Fruit fly (Drosophila melanogaster) whole organism, prepupa: ENCODE measurements around the gene Ser12.

Experiments
- CG11762 ChIP-seq: fragments of 200-800 bp; sonication (Bioruptor generic); optimal IDR thresholded peaks from 3 replicates; lab custom pipeline; 2016; ENCODE audit warnings: missing biosample characterization, missing genetic modification characterization; ENCODE audit not compliant: insufficient read depth
- CG11902 ChIP-seq: fragments of 200-800 bp; sonication (Bioruptor generic); optimal IDR thresholded peaks from 3 replicates; lab custom pipeline; 2016; ENCODE audit warnings: missing biosample characterization, missing genetic modification characterization
- CG15336 ChIP-seq: fragments of 200-800 bp; sonication (Bioruptor generic); IDR thresholded peaks from 2 replicates; pipeline ENCODE4 v1.3.6; 2022; ENCODE audit warnings: missing biosample characterization, missing genetic modification characterization
- CG16779 ChIP-seq: fragments of 200-800 bp; sonication (Bioruptor generic); optimal IDR thresholded peaks from 3 replicates; lab custom pipeline; 2017; ENCODE audit warnings: missing biosample characterization, mild to moderate bottlenecking, missing genetic modification characterization
- CG31627 ChIP-seq: fragments of 200-800 bp; sonication (Bioruptor generic); optimal IDR thresholded peaks from 3 replicates; lab custom pipeline; 2016; ENCODE audit warnings: missing biosample characterization, missing genetic modification characterization
- CG34406 ChIP-seq: fragments of 200-800 bp; sonication (Bioruptor generic); optimal IDR thresholded peaks from 3 replicates; lab custom pipeline; 2016; ENCODE audit warnings: missing biosample characterization, missing genetic modification characterization
- CG3919 ChIP-seq: fragments of 200-800 bp; sonication (Bioruptor generic); optimal IDR thresholded peaks from 3 replicates; lab custom pipeline; 2016; ENCODE audit warnings: missing biosample characterization, missing genetic modification characterization
- CG6163 ChIP-seq: fragments of 200-800 bp; sonication (Bioruptor generic); IDR thresholded peaks from 3 replicates; pipeline ENCODE4 v1.3.6; 2022; ENCODE audit warnings: missing biosample characterization, missing genetic modification characterization
- CG6276 ChIP-seq: fragments of 200-800 bp; sonication (Bioruptor generic); optimal IDR thresholded peaks from 2 replicates; lab custom pipeline; 2017; ENCODE audit warnings: missing biosample characterization, mild to moderate bottlenecking, missing genetic modification characterization
- CG6792 ChIP-seq: fragments of 200-800 bp; sonication (Bioruptor generic); optimal IDR thresholded peaks from 3 replicates; lab custom pipeline; 2016; ENCODE audit warnings: missing biosample characterization, missing genetic modification characterization
- CG6854 ChIP-seq: fragments of 200-800 bp; sonication (Bioruptor generic); optimal IDR thresholded peaks from 2 replicates; lab custom pipeline; 2017; ENCODE audit warnings: missing biosample characterization, mild to moderate bottlenecking, missing genetic modification characterization
- CG7368 ChIP-seq: fragments of 200-800 bp; sonication (Bioruptor generic); optimal IDR thresholded peaks from 3 replicates; lab custom pipeline; 2016; ENCODE audit warnings: missing biosample characterization, missing genetic modification characterization
- CG8319 ChIP-seq: fragments of 200-800 bp; sonication (Bioruptor generic); optimal IDR thresholded peaks from 3 replicates; lab custom pipeline; 2016; ENCODE audit warnings: missing biosample characterization, missing genetic modification characterization
- CG8632 ChIP-seq: fragments of 200-800 bp; sonication (Bioruptor generic); optimal IDR thresholded peaks from 3 replicates; lab custom pipeline; 2016; ENCODE audit warnings: missing biosample characterization, missing genetic modification characterization
- CG9139 ChIP-seq: fragments of 200-800 bp; sonication (Bioruptor generic); optimal IDR thresholded peaks from 3 replicates; lab custom pipeline; 2017; ENCODE audit warnings: missing biosample characterization, mild to moderate bottlenecking, missing genetic modification characterization
- Eip78C ChIP-seq: fragments of 200-800 bp; sonication (Bioruptor generic); peaks from one replicate; lab custom pipeline; 2016; ENCODE audit warnings: missing biosample characterization, missing genetic modification characterization
- Eip93F ChIP-seq: fragments of 200-800 bp; sonication (Bioruptor generic); optimal IDR thresholded peaks from 2 replicates; lab custom pipeline; 2016; ENCODE audit warnings: missing biosample characterization, mild to moderate bottlenecking, missing genetic modification characterization
- Ets96B ChIP-seq: fragments of 200-800 bp; optimal IDR thresholded peaks from 2 replicates; lab custom pipeline; 2019; ENCODE audit warnings: missing biosample characterization, mild to moderate bottlenecking, missing genetic modification characterization, moderate library complexity
- Gug ChIP-seq: fragments of 200-800 bp; sonication (Bioruptor generic); IDR thresholded peaks from 2 replicates; pipeline ENCODE4 v1.3.6; 2022; ENCODE audit warnings: missing biosample characterization, missing genetic modification characterization
- Hr38 ChIP-seq: sonication (Bioruptor generic); optimal IDR thresholded peaks from 2 replicates; lab custom pipeline; 2016; ENCODE audit warnings: missing biosample characterization, missing genetic modification characterization
- Hr39 ChIP-seq: fragments of 200-800 bp; sonication (Bioruptor generic); optimal IDR thresholded peaks from 2 replicates; lab custom pipeline; 2016; ENCODE audit warnings: missing biosample characterization, missing genetic modification characterization
- Sox15 ChIP-seq: fragments of 200-800 bp; sonication (Bioruptor generic); optimal IDR thresholded peaks from 3 replicates; lab custom pipeline; 2016; ENCODE audit warnings: missing biosample characterization, missing genetic modification characterization
- dac ChIP-seq: fragments of 200-800 bp; sonication (Bioruptor generic); optimal IDR thresholded peaks from 2 replicates; lab custom pipeline; 2017; ENCODE audit warnings: missing biosample characterization, mild to moderate bottlenecking, missing genetic modification characterization
- dsx ChIP-seq: fragments of 200-800 bp; optimal IDR thresholded peaks from 3 replicates; lab custom pipeline; 2019; ENCODE audit warnings: missing biosample characterization, mild to moderate bottlenecking, missing genetic modification characterization, moderate library complexity; ENCODE audit not compliant: poor library complexity, severe bottlenecking
- eg ChIP-seq: fragments of 200-800 bp; sonication (Bioruptor generic); IDR thresholded peaks from 3 replicates; pipeline ENCODE4 v1.3.6; 2022; ENCODE audit warnings: missing biosample characterization, missing genetic modification characterization
- fd85E ChIP-seq: fragments of 200-800 bp; sonication (Bioruptor generic); optimal IDR thresholded peaks from 3 replicates; lab custom pipeline; 2016; ENCODE audit warnings: missing biosample characterization, missing genetic modification characterization
- net ChIP-seq: fragments of 200-800 bp; sonication (Bioruptor generic); optimal IDR thresholded peaks from 3 replicates; lab custom pipeline; 2016; ENCODE audit warnings: missing biosample characterization, missing genetic modification characterization
- salr ChIP-seq, 2 experiments: fragments of 200-800 bp; sonication (Bioruptor generic); optimal IDR thresholded peaks; 3 replicates each; lab custom pipeline; 2016 to 2018; ENCODE audit warnings: missing biosample characterization in 2 of 2, missing genetic modification characterization in 2 of 2, mild to moderate bottlenecking in 1 of 2
- spab ChIP-seq: fragments of 200-800 bp; sonication (Bioruptor generic); optimal IDR thresholded peaks from 2 replicates; lab custom pipeline; 2017; ENCODE audit warnings: missing biosample characterization, mild to moderate bottlenecking, missing genetic modification characterization, missing genetic modification reagents
- ss ChIP-seq, 2 experiments: fragments of 200-800 bp; sonication (Bioruptor generic); optimal IDR thresholded peaks; 2 replicates in 1 of 2; 3 replicates in 1 of 2; lab custom pipeline; 2017 to 2018; ENCODE audit warnings: mild to moderate bottlenecking in 2 of 2, missing biosample characterization in 2 of 2, missing genetic modification characterization in 2 of 2, moderate library complexity in 1 of 2
- svp ChIP-seq: fragments of 200-800 bp; sonication (Bioruptor generic); peaks from one replicate; lab custom pipeline; 2016; ENCODE audit warnings: missing biosample characterization, missing genetic modification characterization
- vri ChIP-seq: fragments of 200-800 bp; sonication (Bioruptor generic); optimal IDR thresholded peaks from 3 replicates; lab custom pipeline; 2016; ENCODE audit warnings: missing biosample characterization, mild to moderate bottlenecking, missing genetic modification characterization

Ser12 gene

DNA sequence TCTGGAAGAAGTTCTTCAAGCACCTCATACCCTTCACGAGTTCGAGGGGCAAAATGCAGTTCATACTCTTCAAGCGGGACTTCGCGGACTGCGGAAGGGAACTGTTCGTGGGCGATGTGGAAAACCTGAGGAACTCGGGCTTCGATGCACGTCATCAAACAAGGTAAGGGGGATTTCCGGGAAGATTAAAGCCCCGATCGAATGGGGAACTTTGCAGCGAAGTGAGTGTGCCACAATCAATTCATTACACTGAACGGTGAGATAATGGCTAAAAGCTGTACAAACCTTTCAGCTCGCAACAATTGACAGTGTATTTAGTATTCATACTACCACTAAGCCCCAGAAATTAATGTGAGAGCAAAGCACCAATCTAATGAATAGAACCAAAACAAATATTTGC is 8.3 kb downstream of the Ser12 start:
- TF ChIP-seq salr (GFP tag; optimal IDR thresholded peaks at IDR 0.05; lab: Kevin White, UChicago): no peak
- no peak for TF ChIP-seq net
- TF ChIP-seq eg (GFP tag; lab: Robert Waterston, UW): no peak
- no peak for TF ChIP-seq CG34406 (GFP tag; lab: Kevin White, UChicago)
- TF ChIP-seq spab: no peak
- TF ChIP-seq CG11762 (GFP tag; lab: Kevin White, UChicago): no peak
- no peak for TF ChIP-seq dsx (GFP tag; lab: Kevin White, UChicago)
- no peak for TF ChIP-seq Gug (GFP tag; lab: Robert Waterston, UW)
- TF ChIP-seq CG31627: no peak
- no peak for TF ChIP-seq CG6854 (GFP tag; lab: Kevin White, UChicago)
- TF ChIP-seq CG7368 (GFP tag; lab: Kevin White, UChicago): no peak
- no peak for TF ChIP-seq CG15336 (GFP tag; lab: Robert Waterston, UW)
- no peak for TF ChIP-seq CG3919 (GFP tag; lab: Kevin White, UChicago)
- TF ChIP-seq CG8319 (GFP tag; lab: Kevin White, UChicago): no peak

DNA sequence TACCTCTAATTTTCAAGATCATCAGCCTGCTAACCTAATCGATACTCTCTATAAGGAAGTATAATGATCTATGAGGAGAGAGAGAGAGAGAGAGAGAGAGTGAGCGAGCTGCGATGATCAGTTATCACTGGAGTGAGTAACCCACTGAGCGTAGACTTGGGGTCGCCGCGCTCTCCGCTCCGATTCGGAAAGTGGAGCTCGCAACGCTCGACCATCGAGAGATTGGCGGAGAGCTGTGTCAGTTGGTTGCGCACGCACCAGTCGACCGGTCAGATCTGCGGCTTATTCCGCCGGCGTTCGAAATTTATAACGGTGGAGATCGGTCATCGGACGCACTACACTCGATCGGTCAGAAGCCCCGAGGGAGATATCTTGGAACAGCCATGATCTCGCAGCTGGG is 8.9 kb downstream of the Ser12 start, which contains the start of gene CG4267:
CG4267 (plus strand) TSS at position 240 of the 400 bp plus-strand sequence.
- peak; percentile 93 for TF ChIP-seq svp
- 0 out of 3 replicates have a peak, but pooled peaks have one; percentile 25 for TF ChIP-seq eg (GFP tag; lab: Robert Waterston, UW)
- TF ChIP-seq CG6163 (GFP tag; lab: Robert Waterston, UW): peak; percentile 44; the same call in 1 of the 3 replicates
- no peak for TF ChIP-seq CG6792 (GFP tag; lab: Kevin White, UChicago)
- TF ChIP-seq Ets96B (tag; lab: Kevin White, UChicago): no peak
- no peak for TF ChIP-seq CG15336 (GFP tag; lab: Robert Waterston, UW)
- no peak for TF ChIP-seq CG11762 (GFP tag; lab: Kevin White, UChicago)
- no peak for TF ChIP-seq Eip93F
- no peak for TF ChIP-seq Sox15 (GFP tag; lab: Kevin White, UChicago)
- TF ChIP-seq Eip78C (GFP tag; lab: Kevin White, UChicago): peak; percentile 64
- TF ChIP-seq CG8632 (GFP tag; lab: Kevin White, UChicago): no peak
- TF ChIP-seq vri (GFP tag; lab: Kevin White, UChicago): no peak
- TF ChIP-seq, all 60 proteins: peak for 4

DNA sequence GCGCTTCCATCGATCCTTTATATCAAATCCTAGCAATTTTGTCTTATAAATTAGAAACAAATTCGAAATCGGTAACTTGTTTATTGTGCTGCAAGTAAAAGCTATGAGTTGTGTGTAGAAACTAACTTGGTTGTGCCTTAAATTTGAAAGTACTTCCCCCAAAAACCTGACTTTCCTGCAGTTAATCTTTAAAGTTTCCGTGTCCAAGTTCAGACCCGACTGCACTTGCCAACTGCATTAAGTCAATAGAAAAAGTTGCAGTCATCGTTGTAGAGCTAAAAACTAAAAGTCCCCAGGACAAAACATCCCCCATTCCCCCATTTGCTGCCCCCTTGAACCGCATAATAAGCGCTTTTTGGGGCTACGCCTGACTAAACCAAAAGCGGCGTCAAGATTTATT is 10.6 kb downstream of the Ser12 start, which contains the start of gene Tengl1:
Tengl1 (minus strand) TSS at position 101 of the 400 bp plus-strand sequence.
- no peak for TF ChIP-seq Hr38
- TF ChIP-seq CG16779 (tag; lab: Kevin White, UChicago): no peak
- TF ChIP-seq dac (GFP tag; lab: Kevin White, UChicago): no peak
- no peak for TF ChIP-seq CG6276
- TF ChIP-seq CG7368 (GFP tag; lab: Kevin White, UChicago): no peak
- TF ChIP-seq CG6792 (GFP tag; lab: Kevin White, UChicago): no peak
- no peak for TF ChIP-seq fd85E

DNA sequence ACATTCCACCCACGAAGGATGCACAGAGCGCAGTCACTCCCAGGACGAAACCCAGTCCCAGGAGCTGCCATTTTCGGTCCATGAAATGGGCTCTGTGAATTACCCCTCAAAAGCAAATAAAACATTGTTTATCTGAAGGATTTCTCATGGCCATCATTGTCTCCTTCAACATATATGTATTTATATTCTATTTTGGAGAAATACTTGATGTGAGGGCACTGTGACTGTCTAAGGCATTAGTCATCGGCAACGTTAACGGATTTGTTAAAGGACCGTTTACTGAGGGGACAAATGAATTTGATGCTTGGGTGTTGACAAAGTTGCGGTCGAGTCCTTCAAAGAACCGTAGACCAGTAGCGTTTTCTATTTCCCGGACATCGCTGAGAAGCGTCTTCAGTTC is 11.8 kb downstream of the Ser12 start, which contains the start of gene Tengl2:
Tengl2 (minus strand) TSS at position 101 of the 400 bp plus-strand sequence.
- TF ChIP-seq Hr39 (GFP tag; lab: Kevin White, UChicago) (no peak), CG9139 (GFP tag; lab: Kevin White, UChicago) (no peak), CG8319 (GFP tag; lab: Kevin White, UChicago) (no peak), CG6163 (GFP tag; lab: Robert Waterston, UW) (no peak), dsx (GFP tag; lab: Kevin White, UChicago) (no peak), CG11762 (GFP tag; lab: Kevin White, UChicago) (no peak), CG15336 (GFP tag; lab: Robert Waterston, UW) (no peak), vri (GFP tag; lab: Kevin White, UChicago) (no peak)

DNA sequence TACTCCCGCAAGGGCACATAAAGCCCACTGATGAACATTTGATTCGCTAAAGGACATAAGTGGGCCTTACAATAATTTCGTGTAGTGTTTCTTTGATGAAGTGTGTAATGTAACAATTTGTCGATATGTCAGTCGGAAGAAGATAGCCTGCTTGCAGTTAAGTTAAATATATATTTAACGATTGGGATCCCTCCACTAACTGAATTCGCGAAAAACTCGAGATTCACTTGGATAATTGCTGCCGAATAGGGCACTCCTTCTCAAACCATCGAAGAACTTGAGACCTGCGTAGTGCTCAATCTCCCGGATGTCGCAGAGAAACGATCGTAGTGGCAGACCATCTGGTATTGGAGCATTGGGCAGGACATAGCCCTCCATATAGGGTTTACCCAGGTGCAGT is 12.9 kb downstream of the Ser12 start, which contains the start of gene Tengl3:
Tengl3 (minus strand) TSS at position 101 of the 400 bp plus-strand sequence.
- TF ChIP-seq ss (GFP tag; optimal IDR thresholded peaks at IDR 0.05; lab: Kevin White, UChicago) (no peak), CG11902 (GFP tag; lab: Kevin White, UChicago) (no peak), salr (GFP tag; optimal IDR thresholded peaks at IDR 0.05; lab: Kevin White, UChicago) (no peak), net (no peak)
